Worm (Caenorhabditis elegans) whole organism, young adult: ENCODE data around the gene srh-92.
A peak's percentile ranks its signal among the peaks of the same experiment; 100 is the strongest.

Source experiments
- B0019.2 ChIP-seq: fragments of 200-800 bp; sonication (Bioruptor generic); conservative IDR thresholded peaks from 2 replicates; pipeline ENCODE4 v1.3.6; 2022; ENCODE audit warnings: missing genetic modification reagents, missing genetic modification characterization, missing compliant biosample characterization
- B0035.1 ChIP-seq: sonication (generic microtip); optimal IDR thresholded peaks from 2 replicates; lab custom pipeline; 2016; ENCODE audit warnings: missing genetic modification characterization, mild to moderate bottlenecking, missing compliant biosample characterization, missing genotype, missing genetic modification reagents
- B0336.3 ChIP-seq: fragments of 200-800 bp; sonication (Bioruptor generic); IDR thresholded peaks from 2 replicates; pipeline ENCODE4 v1.3.6; 2022; ENCODE audit warnings: missing genetic modification characterization, missing compliant biosample characterization
- C17E4.6 ChIP-seq: fragments of 200-800 bp; sonication (Bioruptor generic); IDR thresholded peaks from 2 replicates; pipeline ENCODE4 v1.3.6; 2022; ENCODE audit warnings: missing genetic modification reagents, missing genetic modification characterization, missing compliant biosample characterization
- D2030.7 ChIP-seq: fragments of 200-800 bp; sonication (Bioruptor generic); IDR thresholded peaks from 2 replicates; pipeline ENCODE4 v1.3.6; 2022; ENCODE audit warnings: missing genetic modification reagents, missing genetic modification characterization, missing compliant biosample characterization
- F55B11.4 ChIP-seq: sonication (generic microtip); optimal IDR thresholded peaks from 2 replicates; lab custom pipeline; 2016; ENCODE audit warnings: missing compliant biosample characterization, missing genetic modification characterization, borderline replicate concordance; ENCODE audit not compliant: insufficient read depth
- F57C9.4 ChIP-seq: sonication (generic microtip); optimal IDR thresholded peaks from 2 replicates; lab custom pipeline; 2017; ENCODE audit warnings: mild to moderate bottlenecking, missing genetic modification characterization, missing compliant biosample characterization
- Y53F4B.3 ChIP-seq: fragments of 200-800 bp; sonication (Bioruptor generic); IDR thresholded peaks from 2 replicates; pipeline ENCODE4 v1.3.6; 2022; ENCODE audit warnings: missing genetic modification reagents, missing genetic modification characterization, missing compliant biosample characterization
- ZK185.1 ChIP-seq: sonication (generic microtip); optimal IDR thresholded peaks from 2 replicates; lab custom pipeline; 2016; ENCODE audit warnings: mild to moderate bottlenecking, missing genetic modification characterization, missing compliant biosample characterization; ENCODE audit not compliant: poor library complexity, severe bottlenecking
- aptf-3 ChIP-seq: fragments of 200-800 bp; sonication (Bioruptor generic); IDR thresholded peaks from 2 replicates; pipeline ENCODE4 v1.3.6; 2022; ENCODE audit warnings: missing genetic modification characterization, missing compliant biosample characterization
- athp-1 ChIP-seq: sonication (generic microtip); optimal IDR thresholded peaks from 2 replicates; lab custom pipeline; 2017; ENCODE audit warnings: mild to moderate bottlenecking, missing genetic modification characterization, missing compliant biosample characterization
- attf-3 ChIP-seq: fragments of 200-800 bp; sonication (Bioruptor generic); conservative IDR thresholded peaks from 2 replicates; pipeline ENCODE4 v1.3.6; 2022; ENCODE audit warnings: missing genetic modification reagents, missing genetic modification characterization, missing compliant biosample characterization
- attf-5 ChIP-seq: fragments of 200-800 bp; sonication (Bioruptor generic); optimal IDR thresholded peaks from 2 replicates; lab custom pipeline; 2018; ENCODE audit warnings: mild to moderate bottlenecking, missing genetic modification characterization, missing compliant biosample characterization
- attf-6 ChIP-seq: fragments of 200-800 bp; sonication (Bioruptor generic); IDR thresholded peaks from 2 replicates; pipeline ENCODE4 v1.3.6; 2022; ENCODE audit warnings: missing genetic modification reagents, missing genetic modification characterization, missing compliant biosample characterization
- ccch-3 ChIP-seq: fragments of 200-800 bp; sonication (Bioruptor generic); optimal IDR thresholded peaks from 2 replicates; lab custom pipeline; 2018; ENCODE audit warnings: mild to moderate bottlenecking, missing genetic modification characterization, missing compliant biosample characterization
- ceh-100 ChIP-seq: fragments of 200-800 bp; sonication (Bioruptor generic); IDR thresholded peaks from 2 replicates; pipeline ENCODE4 v1.3.6; 2022; ENCODE audit warnings: missing genetic modification reagents, missing genetic modification characterization, missing compliant biosample characterization
- ceh-27 ChIP-seq: fragments of 200-800 bp; sonication (Bioruptor generic); optimal IDR thresholded peaks from 2 replicates; lab custom pipeline; 2018; ENCODE audit warnings: mild to moderate bottlenecking, missing genetic modification characterization, moderate library complexity, missing compliant biosample characterization
- ceh-79 ChIP-seq: sonication (generic microtip); optimal IDR thresholded peaks from 2 replicates; lab custom pipeline; 2017; ENCODE audit warnings: mild to moderate bottlenecking, missing genetic modification characterization, missing compliant biosample characterization
- chd-7 ChIP-seq: sonication (generic microtip); optimal IDR thresholded peaks from 2 replicates; lab custom pipeline; 2016; ENCODE audit warnings: mild to moderate bottlenecking, missing genetic modification characterization, moderate library complexity, missing compliant biosample characterization
- die-1 ChIP-seq: sonication (generic microtip); optimal IDR thresholded peaks from 2 replicates; lab custom pipeline; 2016; ENCODE audit warnings: missing genotype, mild to moderate bottlenecking, missing genetic modification characterization, missing compliant biosample characterization
- dox-1 ChIP-seq: fragments of 200-800 bp; sonication (Bioruptor generic); IDR thresholded peaks from 2 replicates; pipeline ENCODE4 v1.3.6; 2022; ENCODE audit warnings: missing genetic modification reagents, missing genetic modification characterization, missing compliant biosample characterization
- egrh-3 ChIP-seq: fragments of 200-800 bp; sonication (Bioruptor generic); IDR thresholded peaks from 2 replicates; pipeline ENCODE4 v1.3.6; 2022; ENCODE audit warnings: missing genetic modification reagents, missing genetic modification characterization, missing compliant biosample characterization
- ekl-4 ChIP-seq: fragments of 200-800 bp; sonication (Bioruptor generic); IDR thresholded peaks from 2 replicates; pipeline ENCODE4 v1.3.6; 2022; ENCODE audit warnings: missing genetic modification reagents, missing genetic modification characterization, missing compliant biosample characterization
- hmg-1.2 ChIP-seq: fragments of 200-800 bp; sonication (Bioruptor generic); IDR thresholded peaks from 2 replicates; pipeline ENCODE4 v1.3.6; 2022; ENCODE audit warnings: missing genetic modification reagents, missing genetic modification characterization, missing compliant biosample characterization
- hsf-1 ChIP-seq: fragments of 200-800 bp; sonication (Bioruptor generic); IDR thresholded peaks from 2 replicates; pipeline ENCODE4 v1.3.6; 2022; ENCODE audit warnings: missing genetic modification reagents, missing genetic modification characterization, missing compliant biosample characterization
- let-607 ChIP-seq, 2 experiments: fragments of 200-800 bp in 1 of 2; sonication (Bioruptor generic) in 1 of 2; sonication (generic microtip) in 1 of 2; optimal IDR thresholded peaks; 2 replicates each; lab custom pipeline; 2016 to 2018; ENCODE audit warnings: mild to moderate bottlenecking in 2 of 2, missing compliant biosample characterization in 2 of 2, missing genetic modification characterization in 2 of 2, moderate library complexity in 2 of 2, missing genotype in 1 of 2
- lin-54 ChIP-seq: fragments of 200-800 bp; sonication (Bioruptor generic); optimal IDR thresholded peaks from 2 replicates; lab custom pipeline; 2018; ENCODE audit warnings: mild to moderate bottlenecking, missing genetic modification characterization, missing compliant biosample characterization
- lir-1 ChIP-seq: fragments of 200-800 bp; sonication (Bioruptor generic); conservative IDR thresholded peaks from 2 replicates; pipeline ENCODE4 v1.3.6; 2022; ENCODE audit warnings: missing genetic modification reagents, missing genetic modification characterization, missing compliant biosample characterization
- lsl-1 ChIP-seq: fragments of 200-800 bp; sonication (Bioruptor generic); optimal IDR thresholded peaks from 2 replicates; lab custom pipeline; 2018; ENCODE audit warnings: mild to moderate bottlenecking, missing genetic modification characterization, moderate library complexity, missing compliant biosample characterization
- madf-10 ChIP-seq: sonication (generic microtip); optimal IDR thresholded peaks from 2 replicates; lab custom pipeline; 2016; ENCODE audit warnings: mild to moderate bottlenecking, missing genetic modification characterization, missing compliant biosample characterization
- madf-3 ChIP-seq: fragments of 200-800 bp; sonication (Bioruptor generic); IDR thresholded peaks from 2 replicates; pipeline ENCODE4 v1.3.6; 2022; ENCODE audit warnings: missing genetic modification reagents, missing genetic modification characterization, missing compliant biosample characterization
- madf-8 ChIP-seq: fragments of 200-800 bp; sonication (Bioruptor generic); conservative IDR thresholded peaks from 2 replicates; pipeline ENCODE4 v1.3.6; 2022; ENCODE audit warnings: missing genetic modification reagents, missing genetic modification characterization, missing compliant biosample characterization
- nfyb-1 ChIP-seq: fragments of 200-800 bp; sonication (Bioruptor generic); IDR thresholded peaks from 2 replicates; pipeline ENCODE4 v1.3.6; 2022; ENCODE audit warnings: missing genetic modification reagents, missing genetic modification characterization, missing compliant biosample characterization
- pbrm-1 ChIP-seq: fragments of 200-800 bp; sonication (Bioruptor generic); IDR thresholded peaks from 2 replicates; pipeline ENCODE4 v1.3.6; 2022; ENCODE audit warnings: missing genetic modification reagents, missing genetic modification characterization, missing compliant biosample characterization
- rcor-1 ChIP-seq: fragments of 200-800 bp; sonication (Bioruptor generic); IDR thresholded peaks from 2 replicates; pipeline ENCODE4 v1.3.6; 2022; ENCODE audit warnings: missing genetic modification reagents, missing genetic modification characterization, missing compliant biosample characterization
- snpc-4 ChIP-seq, 5 experiments: fragments of 150-350 bp in 1 of 5; sonication (generic microtip) in 4 of 5; optimal IDR thresholded peaks; 2 replicates each; lab custom pipeline; 2014 to 2018; ENCODE audit warnings: missing genetic modification characterization in 5 of 5, missing biosample characterization in 3 of 5, antibody characterized with exemption in 2 of 5, mild to moderate bottlenecking in 2 of 5, missing compliant biosample characterization in 2 of 5, missing genotype in 2 of 5, moderate library complexity in 2 of 5, missing genetic modification reagents in 1 of 5
- tbp1 ChIP-seq: fragments of 200-800 bp; sonication (Bioruptor generic); optimal IDR thresholded peaks from 2 replicates; lab custom pipeline; 2018; ENCODE audit warnings: mild to moderate bottlenecking, missing genetic modification characterization, missing compliant biosample characterization
- unc-62 ChIP-seq: fragments of 150-350 bp; optimal IDR thresholded peaks from 2 replicates; lab custom pipeline; 2014; ENCODE audit warnings: missing biosample characterization, missing genetic modification reagents, missing genetic modification characterization
- ztf-18 ChIP-seq: sonication (generic microtip); optimal IDR thresholded peaks from 2 replicates; lab custom pipeline; 2016; ENCODE audit warnings: missing genotype, mild to moderate bottlenecking, missing genetic modification characterization, missing compliant biosample characterization
- ztf-26 ChIP-seq: sonication (generic microtip); optimal IDR thresholded peaks from 2 replicates; lab custom pipeline; 2017; ENCODE audit warnings: missing genetic modification characterization, missing compliant biosample characterization

Gene srh-92

ce11 chrV:7465509-7465908, 4.7 kb upstream of the srh-92 start, which contains the start of gene F25E5.1 (continued):
- TF ChIP-seq attf-3 (GFP tag; lab: Robert Waterston, UW) (0 out of 2 replicates have a peak, but pooled peaks have one; percentile 15), ccch-3 (GFP tag; lab: Kevin White, UChicago) (no peak), attf-5 (GFP tag; lab: Kevin White, UChicago) (peak; percentile 91), aptf-3 (no peak), ekl-4 (0 out of 2 replicates have a peak, but pooled peaks have one; percentile 27), pbrm-1 (GFP tag; lab: Robert Waterston, UW) (peak; percentile 68; the same call in 1 of the 2 replicates), rcor-1 (GFP tag; lab: Robert Waterston, UW) (0 out of 2 replicates have a peak, but pooled peaks have one; percentile 32), hmg-1.2 (GFP tag; lab: Robert Waterston, UW) (peak; percentile 69), athp-1 (peak; percentile 61), ceh-100 (0 out of 2 replicates have a peak, but pooled peaks have one; percentile 27), egrh-3 (0 out of 2 replicates have a peak, but pooled peaks have one; percentile 34), ztf-18 (peak; percentile 49), ceh-27 (GFP tag; lab: Kevin White, UChicago) (peak; percentile 65)

- TF ChIP-seq B0019.2 (GFP tag; lab: Robert Waterston, UW) (no peak), ZK185.1 (tag; lab: Kevin White, UChicago) (no peak), madf-10 (tag; lab: Kevin White, UChicago) (no peak), ceh-79 (tag; lab: Kevin White, UChicago) (no peak), ztf-18 (no peak), F57C9.4 (tag; lab: Kevin White, UChicago) (no peak), rcor-1 (GFP tag; lab: Robert Waterston, UW) (no peak)
- TF ChIP-seq, all 124 proteins: peak for 0
Measured at ce11 chrV:7464696-7465095, 3.9 kb upstream of the srh-92 start, which contains the start of gene srh-89. Gene srh-89 (minus strand): TSS chrV:7464796.

ce11 chrV:7455008-7455407, 5.8 kb downstream of the srh-92 start, which contains the start of gene F25E5.2:
Gene F25E5.2 (plus strand): TSS chrV:7455308.
- no peak for TF ChIP-seq lin-54 (GFP tag; lab: Kevin White, UChicago)
- no peak for TF ChIP-seq lir-1 (GFP tag; lab: Robert Waterston, UW)
- no peak for TF ChIP-seq let-607 (tag; optimal IDR thresholded peaks at IDR 0.05; lab: Kevin White, UChicago)
- TF ChIP-seq hsf-1 (GFP tag; lab: Robert Waterston, UW), result no peak
- TF ChIP-seq attf-6 (GFP tag; lab: Robert Waterston, UW), result no peak
- TF ChIP-seq chd-7 (tag; lab: Kevin White, UChicago), result no peak
- TF ChIP-seq snpc-4 (GFP tag; optimal IDR thresholded peaks at IDR 0.05; lab: Kevin White, UChicago), result no peak
- no peak for TF ChIP-seq snpc-4 (tag; optimal IDR thresholded peaks at IDR 0.05; lab: Kevin White, UChicago)
- no peak for TF ChIP-seq dox-1
- no peak for TF ChIP-seq F55B11.4
- TF ChIP-seq unc-62 (GFP tag; lab: Kevin White, UChicago), result no peak
- no peak for TF ChIP-seq ceh-27 (GFP tag; lab: Kevin White, UChicago)
- TF ChIP-seq Y53F4B.3 (GFP tag; lab: Robert Waterston, UW), result no peak
- TF ChIP-seq ztf-26 (tag; lab: Kevin White, UChicago), result no peak
- no peak for TF ChIP-seq lsl-1 (GFP tag; lab: Kevin White, UChicago)
- TF ChIP-seq egrh-3, result no peak

- TF ChIP-seq C17E4.6 (no peak), B0035.1 (no peak), madf-8 (GFP tag; lab: Robert Waterston, UW) (no peak), lsl-1 (GFP tag; lab: Kevin White, UChicago) (no peak), B0336.3 (no peak), madf-3 (GFP tag; lab: Robert Waterston, UW) (no peak), D2030.7 (no peak), tbp1 (GFP tag; lab: Kevin White, UChicago) (no peak), ztf-18 (no peak), Y53F4B.3 (GFP tag; lab: Robert Waterston, UW) (no peak), die-1 (tag; lab: Kevin White, UChicago) (no peak), nfyb-1 (GFP tag; lab: Robert Waterston, UW) (no peak)
Measured at ce11 chrV:7454236-7454635, 6.6 kb downstream of the srh-92 start, which contains the start of gene try-8. Gene try-8 (minus strand): TSS chrV:7454336.
